Fruit fly (Drosophila melanogaster): Measurements from ENCODE around the gene cona.

The cona gene

dm6 chr3R:18385593-18385992 is at the start of gene cona (continued):
- TF ChIP-seq dimm (GFP tag; IDR thresholded peaks at IDR 0.05) (no peak), NfI (GFP tag; optimal IDR thresholded peaks at IDR 0.05) (peak; percentile 9), tll (GFP tag; optimal IDR thresholded peaks at IDR 0.05) (no peak), Max (GFP tag; optimal IDR thresholded peaks at IDR 0.05) (no peak), CG32772 (GFP tag; IDR thresholded peaks at IDR 0.05) (no peak), cg (GFP tag; optimal IDR thresholded peaks at IDR 0.05) (no peak), CG30403 (GFP tag; optimal IDR thresholded peaks at IDR 0.05) (no peak), cato (GFP tag; optimal IDR thresholded peaks at IDR 0.05; ENCODE audit: borderline replicate concordance) (no peak), C15 (GFP tag; IDR thresholded peaks at IDR 0.05) (no peak), exex (tag; optimal IDR thresholded peaks at IDR 0.05) (no peak), fd3F (GFP tag; optimal IDR thresholded peaks at IDR 0.05) (no peak), sob (GFP tag; IDR thresholded peaks at IDR 0.05) (0 out of 2 replicates have a peak, but pooled peaks have one; percentile 24), zfh1 (GFP tag; IDR thresholded peaks at IDR 0.05) (no peak), gce (GFP tag; IDR thresholded peaks at IDR 0.05) (no peak), Myb (GFP tag; optimal IDR thresholded peaks at IDR 0.05) (peak; percentile 13), CG4282 (GFP tag; optimal IDR thresholded peaks at IDR 0.05) (no peak), CG13287 (GFP tag; IDR thresholded peaks at IDR 0.05; ENCODE audit: partially characterized antibody) (no peak), CG1602 (GFP tag; optimal IDR thresholded peaks at IDR 0.05) (no peak), Meics (GFP tag; optimal IDR thresholded peaks at IDR 0.05) (no peak), CG14860 (GFP tag; IDR thresholded peaks at IDR 0.05; ENCODE audit: partially characterized antibody) (no peak), ttk (GFP tag; IDR thresholded peaks at IDR 0.05) (no peak), CG10565 (GFP tag; optimal IDR thresholded peaks at IDR 0.05) (no peak), CG34376 (GFP tag; optimal IDR thresholded peaks at IDR 0.05) (no peak), CG2116 (GFP tag; optimal IDR thresholded peaks at IDR 0.05) (peak; percentile 60), Med (GFP tag) (no peak), CG8924 (tag; optimal IDR thresholded peaks at IDR 0.05) (no peak), klu (GFP tag; IDR thresholded peaks at IDR 0.05) (no peak), Dip2 (GFP tag; IDR thresholded peaks at IDR 0.05) (no peak), nau (GFP tag; optimal IDR thresholded peaks at IDR 0.05) (no peak), ATbp (GFP tag; optimal IDR thresholded peaks at IDR 0.05) (no peak), Trl (optimal IDR thresholded peaks at IDR 0.05) (no peak), Trl (GFP tag; optimal IDR thresholded peaks at IDR 0.05) (no peak), H15 (GFP tag; IDR thresholded peaks at IDR 0.05) (no peak), CG7357 (GFP tag; IDR thresholded peaks at IDR 0.05) (no peak), CG1233 (GFP tag; optimal IDR thresholded peaks at IDR 0.05) (no peak), lbe (GFP tag; optimal IDR thresholded peaks at IDR 0.05) (no peak), E2f2 (GFP tag; IDR thresholded peaks at IDR 0.05) (peak; percentile 89), CG8290 (GFP tag; optimal IDR thresholded peaks at IDR 0.05) (no peak), CG8290 (tag; optimal IDR thresholded peaks at IDR 0.05) (no peak), CG11723 (GFP tag; optimal IDR thresholded peaks at IDR 0.05) (no peak), CG14710 (tag; optimal IDR thresholded peaks at IDR 0.05) (no peak), schlank (tag; optimal IDR thresholded peaks at IDR 0.05) (no peak), stwl (tag; optimal IDR thresholded peaks at IDR 0.05) (peak; percentile 61), lab (GFP tag; optimal IDR thresholded peaks at IDR 0.05) (peak; percentile 3), CG2120 (GFP tag; optimal IDR thresholded peaks at IDR 0.05) (no peak), CG10267 (tag; optimal IDR thresholded peaks at IDR 0.05) (peak; percentile 78), Ets97D (GFP tag; optimal IDR thresholded peaks at IDR 0.05) (peak; percentile 56), p53 (GFP tag; optimal IDR thresholded peaks at IDR 0.05) (no peak), vnd (GFP tag; IDR thresholded peaks at IDR 0.05; ENCODE audit: partially characterized antibody) (no peak), CG34224 (GFP tag; IDR thresholded peaks at IDR 0.05; ENCODE audit: partially characterized antibody) (no peak), fu2 (GFP tag; optimal IDR thresholded peaks at IDR 0.05) (no peak), Blimp-1 (GFP tag; optimal IDR thresholded peaks at IDR 0.05) (no peak)
